Fruit fly (Drosophila melanogaster) whole organism, wandering third instar larva: ENCODE data around the gene robo3.

Experiments used
- CrebA ChIP-seq: fragments of 200-800 bp; sonication (Bioruptor generic); optimal IDR thresholded peaks from 2 replicates; lab custom pipeline; 2016; ENCODE audit warnings: missing biosample characterization, mild to moderate bottlenecking, missing genetic modification characterization, borderline replicate concordance
- Dfd ChIP-seq: fragments of >200 bp; optimal IDR thresholded peaks from 2 replicates; lab custom pipeline; 2017; ENCODE audit warnings: missing biosample characterization, missing genetic modification characterization
- Dif ChIP-seq: fragments of 200-275, 200-300 bp; sonication (Bioruptor generic); optimal IDR thresholded peaks from 2 replicates; lab custom pipeline; 2018; ENCODE audit warnings: missing biosample characterization, missing genetic modification characterization; ENCODE audit not compliant: partially characterized antibody
- Hnf4 ChIP-seq: fragments of 200-800 bp; sonication (Bioruptor generic); optimal IDR thresholded peaks from 2 replicates; lab custom pipeline; 2016; ENCODE audit warnings: missing biosample characterization, mild to moderate bottlenecking, missing genetic modification characterization
- Hr78 ChIP-seq: fragments of >200 bp; optimal IDR thresholded peaks from 2 replicates; lab custom pipeline; 2017; ENCODE audit warnings: missing biosample characterization, missing genetic modification characterization
- Hr83 ChIP-seq: fragments of 200-300 bp; sonication (Bioruptor generic); optimal IDR thresholded peaks from 2 replicates; lab custom pipeline; 2016; ENCODE audit warnings: missing biosample characterization, mild to moderate bottlenecking, missing genetic modification characterization, moderate library complexity; ENCODE audit not compliant: poor library complexity, severe bottlenecking
- Jra ChIP-seq: sonication (Bioruptor generic); optimal IDR thresholded peaks from 2 replicates; lab custom pipeline; 2016; ENCODE audit warnings: missing biosample characterization, missing genetic modification characterization
- Mio ChIP-seq: sonication (Bioruptor generic); optimal IDR thresholded peaks from 2 replicates; lab custom pipeline; 2016; ENCODE audit warnings: missing biosample characterization, missing genetic modification characterization
- Rel ChIP-seq, 2 experiments: fragments of 200-800 bp; sonication (Bioruptor generic) in 1 of 2; optimal IDR thresholded peaks; 2 replicates in 1 of 2; 3 replicates in 1 of 2; lab custom pipeline; 2016 to 2019; ENCODE audit warnings: mild to moderate bottlenecking in 2 of 2, missing biosample characterization in 2 of 2, missing genetic modification characterization in 2 of 2, moderate library complexity in 1 of 2
- br ChIP-seq: fragments of 200-800 bp; sonication (Bioruptor generic); optimal IDR thresholded peaks from 2 replicates; lab custom pipeline; 2016; ENCODE audit warnings: missing biosample characterization, missing genetic modification characterization
- brk ChIP-seq: fragments of 200-800 bp; sonication (Bioruptor generic); optimal IDR thresholded peaks from 2 replicates; lab custom pipeline; 2016; ENCODE audit warnings: missing biosample characterization, mild to moderate bottlenecking, missing genetic modification characterization
- dmrt93B ChIP-seq: fragments of 200-800 bp; sonication (Bioruptor generic); optimal IDR thresholded peaks from 2 replicates; lab custom pipeline; 2018; ENCODE audit warnings: missing biosample characterization, mild to moderate bottlenecking, missing genetic modification characterization
- ey ChIP-seq: fragments of 200-800 bp; sonication (Bioruptor generic); optimal IDR thresholded peaks from 2 replicates; lab custom pipeline; 2016; ENCODE audit warnings: missing biosample characterization, missing genetic modification characterization
- fru ChIP-seq: fragments of 200-800 bp; sonication (Bioruptor generic); optimal IDR thresholded peaks from 3 replicates; lab custom pipeline; 2016; ENCODE audit warnings: missing biosample characterization, mild to moderate bottlenecking, missing genetic modification characterization
- pan ChIP-seq: fragments of >200 bp; optimal IDR thresholded peaks from 2 replicates; lab custom pipeline; 2017

robo3 gene

DNA sequence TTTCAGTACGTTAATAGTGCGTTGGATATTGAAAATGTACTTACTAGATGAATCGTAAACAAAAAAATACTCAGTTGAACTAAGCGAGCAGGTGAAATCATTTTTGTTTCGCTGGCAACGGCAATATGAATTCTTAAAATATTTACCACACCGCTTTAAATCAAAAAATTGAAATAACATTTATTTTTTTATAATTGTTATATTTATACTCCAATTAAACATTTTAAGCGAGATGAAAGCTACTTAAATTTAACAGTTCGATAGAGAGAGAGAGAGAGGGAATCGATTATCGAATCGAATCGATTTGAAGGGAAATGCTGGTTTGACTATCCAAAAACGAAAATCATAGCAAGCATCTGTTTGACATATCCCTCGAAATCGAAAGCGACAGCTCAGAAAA lies 87.9 kb downstream of the robo3 start, which contains the start of the genes CG33922 and Cdlc2:
Gene CG33922 (minus strand): TSS at position 101 of the 400 bp plus-strand sequence.
Gene Cdlc2 (plus strand): TSS at position 330 of the 400 bp plus-strand sequence.
- TF ChIP-seq pan (lab: Kevin White, UChicago) (no peak), Dfd (GFP tag; lab: Kevin White, UChicago) (no peak)
- TF ChIP-seq, all 38 proteins: peak for 0

DNA sequence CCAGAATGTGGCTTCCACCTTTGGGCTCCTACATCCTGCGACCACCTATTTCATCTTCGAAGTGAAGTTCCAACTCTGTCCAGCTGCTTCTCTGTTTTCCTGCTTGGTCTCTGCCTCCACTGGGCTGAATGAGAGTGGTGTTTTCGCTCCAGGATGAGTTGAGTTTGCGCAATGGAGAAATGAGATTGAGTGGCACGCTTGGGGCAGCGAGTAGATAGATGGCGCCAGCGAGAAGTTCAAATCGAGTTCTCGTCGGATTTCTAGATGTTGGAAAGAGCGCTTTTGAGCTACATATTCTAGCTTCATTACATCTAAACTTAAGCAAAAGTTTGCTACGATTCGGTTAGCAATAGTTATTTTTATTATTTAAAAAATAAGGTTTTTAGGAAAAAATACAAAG lies 89.8 kb downstream of the robo3 start:
- TF ChIP-seq Rel (GFP tag; optimal IDR thresholded peaks at IDR 0.05; lab: Kevin White, UChicago) = no peak
- no peak for TF ChIP-seq Rel (tag; optimal IDR thresholded peaks at IDR 0.05; lab: Kevin White, UChicago)
- TF ChIP-seq fru (GFP tag; lab: Kevin White, UChicago) = no peak
- no peak for TF ChIP-seq Jra (GFP tag; lab: Kevin White, UChicago)
- no peak for TF ChIP-seq br
- no peak for TF ChIP-seq Mio (GFP tag; lab: Kevin White, UChicago)
- TF ChIP-seq Hr78 (GFP tag; lab: Kevin White, UChicago) = no peak
- TF ChIP-seq Dif (GFP tag; lab: Kevin White, UChicago) = no peak
- no peak for TF ChIP-seq CrebA
- no peak for TF ChIP-seq Hnf4 (GFP tag; lab: Kevin White, UChicago)
- no peak for TF ChIP-seq ey (GFP tag; lab: Kevin White, UChicago)
- no peak for TF ChIP-seq dmrt93B (GFP tag; lab: Kevin White, UChicago)
- no peak for TF ChIP-seq Hr83 (GFP tag; lab: Kevin White, UChicago)
- no peak for TF ChIP-seq brk (GFP tag; lab: Kevin White, UChicago)
